Worm (Caenorhabditis elegans) whole organism, young adult: ENCODE data around the gene F54D5.5.

Source experiments
- F57C9.4 ChIP-seq: sonication (generic microtip); optimal IDR thresholded peaks from 2 replicates; lab custom pipeline; 2017; ENCODE audit warnings: mild to moderate bottlenecking, missing genetic modification characterization, missing compliant biosample characterization
- K12H6.12 ChIP-seq: fragments of 200-800 bp; sonication (Bioruptor generic); optimal IDR thresholded peaks from 2 replicates; lab custom pipeline; 2018; ENCODE audit warnings: mild to moderate bottlenecking, missing genetic modification characterization, missing compliant biosample characterization
- ZK185.1 ChIP-seq: sonication (generic microtip); optimal IDR thresholded peaks from 2 replicates; lab custom pipeline; 2016; ENCODE audit warnings: mild to moderate bottlenecking, missing genetic modification characterization, missing compliant biosample characterization; ENCODE audit not compliant: poor library complexity, severe bottlenecking
- ama-1 ChIP-seq, 3 experiments: fragments of 150-350 bp in 1 of 3; sonication (generic microtip) in 2 of 3; optimal IDR thresholded peaks; 2 replicates each; lab custom pipeline; 2014 to 2018; ENCODE audit warnings: missing biosample characterization in 2 of 3, missing genetic modification characterization in 2 of 3, missing genetic modification reagents in 2 of 3
- aptf-3 ChIP-seq: fragments of 200-800 bp; sonication (Bioruptor generic); IDR thresholded peaks from 2 replicates; pipeline ENCODE4 v1.3.6; 2022; ENCODE audit warnings: missing genetic modification characterization, missing compliant biosample characterization
- ceh-79 ChIP-seq: sonication (generic microtip); optimal IDR thresholded peaks from 2 replicates; lab custom pipeline; 2017; ENCODE audit warnings: mild to moderate bottlenecking, missing genetic modification characterization, missing compliant biosample characterization
- ceh-91 ChIP-seq: fragments of 200-800 bp; sonication (Bioruptor generic); IDR thresholded peaks from 2 replicates; pipeline ENCODE4 v1.3.6; 2022; ENCODE audit warnings: missing genetic modification reagents, missing genetic modification characterization, missing compliant biosample characterization
- madf-8 ChIP-seq: fragments of 200-800 bp; sonication (Bioruptor generic); conservative IDR thresholded peaks from 2 replicates; pipeline ENCODE4 v1.3.6; 2022; ENCODE audit warnings: missing genetic modification reagents, missing genetic modification characterization, missing compliant biosample characterization
- snpc-3.4 ChIP-seq: sonication (generic microtip); optimal IDR thresholded peaks from 2 replicates; lab custom pipeline; 2017; ENCODE audit warnings: missing genetic modification characterization, mild to moderate bottlenecking, missing compliant biosample characterization, antibody characterized with exemption, moderate library complexity, missing genotype, missing genetic modification reagents
- tlf-1 ChIP-seq: fragments of 200-800 bp; sonication (Bioruptor generic); optimal IDR thresholded peaks from 2 replicates; lab custom pipeline; 2018; ENCODE audit warnings: mild to moderate bottlenecking, missing genetic modification characterization, missing compliant biosample characterization
- ztf-18 ChIP-seq: sonication (generic microtip); optimal IDR thresholded peaks from 2 replicates; lab custom pipeline; 2016; ENCODE audit warnings: missing genotype, mild to moderate bottlenecking, missing genetic modification characterization, missing compliant biosample characterization

- TF ChIP-seq ama-1 (optimal IDR thresholded peaks at IDR 0.05; lab: Kevin White, UChicago): no peak
- no peak for TF ChIP-seq ama-1 (GFP tag; optimal IDR thresholded peaks at IDR 0.05; lab: Kevin White, UChicago)
- TF ChIP-seq ceh-79 (tag; lab: Kevin White, UChicago): no peak
- no peak for TF ChIP-seq ceh-91 (GFP tag; lab: Robert Waterston, UW)
- TF ChIP-seq snpc-3.4 (tag; lab: Kevin White, UChicago): no peak
- no peak for TF ChIP-seq aptf-3
- no peak for TF ChIP-seq tlf-1 (GFP tag; lab: Kevin White, UChicago)
- TF ChIP-seq ZK185.1 (tag; lab: Kevin White, UChicago): no peak
- no peak for TF ChIP-seq madf-8 (GFP tag; lab: Robert Waterston, UW)
- no peak for TF ChIP-seq F57C9.4 (tag; lab: Kevin White, UChicago)
- TF ChIP-seq ztf-18 (tag; lab: Kevin White, UChicago): no peak
- no peak for TF ChIP-seq K12H6.12 (tag; lab: Kevin White, UChicago)
Observed at ce11 chrII:11537606-11538016, 29.2 kb downstream of the F54D5.5 start.
